Fruit fly (Drosophila melanogaster): ENCODE results near the gene Septin2.

- peak; percentile 89 for TF ChIP-seq OdsH (GFP tag; optimal IDR thresholded peaks at IDR 0.05)
- peak; percentile 67 for TF ChIP-seq Eip93F (GFP tag; optimal IDR thresholded peaks at IDR 0.05)
- TF ChIP-seq CG32006 (GFP tag; optimal IDR thresholded peaks at IDR 0.05) = peak; percentile 91
- TF ChIP-seq CG15336 (GFP tag; IDR thresholded peaks at IDR 0.05) = peak; percentile 95
- peak; percentile 91 for TF ChIP-seq Lpt (GFP tag; optimal IDR thresholded peaks at IDR 0.05)
- TF ChIP-seq CG6854 (GFP tag; optimal IDR thresholded peaks at IDR 0.05) = peak; percentile 54
- TF ChIP-seq fd85E (GFP tag; optimal IDR thresholded peaks at IDR 0.05) = peak; percentile 69
- peak; percentile 89 for TF ChIP-seq CG16779 (tag; optimal IDR thresholded peaks at IDR 0.05)
- TF ChIP-seq Hr38 (GFP tag; optimal IDR thresholded peaks at IDR 0.05) = no peak
- peak; percentile 68 for TF ChIP-seq pdm3 (GFP tag; optimal IDR thresholded peaks at IDR 0.05)
Measured at dm6 chr3R:20594194-20595144, 6.3 kb upstream of the Septin2 start.
